Fruit fly (Drosophila melanogaster) whole organism, wandering third instar larva: ENCODE measurements around the gene Vajk2.

ENCODE experiments used
- Myc ChIP-seq: fragments of >200 bp; optimal IDR thresholded peaks from 2 replicates; lab custom pipeline; 2017
- Sp1 ChIP-seq: fragments of 200-800 bp; sonication (Bioruptor generic); optimal IDR thresholded peaks from 3 replicates; lab custom pipeline; 2019; ENCODE audit warnings: missing biosample characterization, mild to moderate bottlenecking, missing genetic modification characterization, moderate library complexity
- foxo ChIP-seq, 2 experiments: fragments of 200-800 bp; sonication (Bioruptor generic); optimal IDR thresholded peaks; 2 replicates in 1 of 2; 3 replicates in 1 of 2; lab custom pipeline; 2016 to 2017; ENCODE audit warnings: missing biosample characterization in 2 of 2, missing genetic modification characterization in 2 of 2
- fru ChIP-seq: fragments of 200-800 bp; sonication (Bioruptor generic); optimal IDR thresholded peaks from 3 replicates; lab custom pipeline; 2016; ENCODE audit warnings: missing biosample characterization, mild to moderate bottlenecking, missing genetic modification characterization
- h ChIP-seq: fragments of 200-800 bp; sonication (Bioruptor generic); optimal IDR thresholded peaks from 3 replicates; lab custom pipeline; 2016; ENCODE audit warnings: missing biosample characterization, mild to moderate bottlenecking, missing genetic modification characterization
- lola ChIP-seq: fragments of >200 bp; optimal IDR thresholded peaks from 2 replicates; lab custom pipeline; 2017; ENCODE audit warnings: missing biosample characterization, missing genetic modification characterization
- woc ChIP-seq: sonication (Bioruptor generic); optimal IDR thresholded peaks from 2 replicates; lab custom pipeline; 2016; ENCODE audit warnings: missing biosample characterization, mild to moderate bottlenecking, missing genetic modification characterization

DNA sequence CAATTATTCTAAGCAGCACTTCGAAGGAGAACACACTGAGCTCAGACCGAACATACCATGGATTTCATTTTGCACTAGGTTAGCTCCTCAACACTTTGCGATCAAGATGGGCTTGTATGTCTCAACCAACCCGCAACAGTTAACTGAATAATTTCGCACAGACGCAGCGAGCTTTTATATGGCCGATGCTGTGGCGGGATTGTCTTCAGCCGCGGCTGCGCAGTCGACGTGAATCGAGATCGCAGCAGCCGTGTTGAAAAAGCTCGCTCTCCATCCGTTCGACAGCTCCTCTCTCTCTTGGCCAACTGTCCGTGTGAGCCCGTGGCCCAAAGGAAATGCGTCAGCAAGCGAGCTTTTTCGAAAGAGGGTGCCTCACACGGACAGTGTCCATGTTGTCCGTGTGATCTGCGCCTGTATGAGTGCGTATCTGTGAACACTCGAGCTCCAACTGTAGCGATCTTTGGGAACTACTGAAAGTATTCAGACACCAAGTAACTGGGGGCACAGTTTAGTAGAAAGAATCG lies at the start of gene Vajk2:
- TF ChIP-seq h (GFP tag; lab: Kevin White, UChicago) (no peak), foxo (GFP tag; optimal IDR thresholded peaks at IDR 0.05; lab: Kevin White, UChicago) (no peak), fru (GFP tag; lab: Kevin White, UChicago) (no peak), woc (no peak), Sp1 (no peak), Myc (lab: Kevin White, UChicago) (no peak), lola (no peak)
